Worm (Caenorhabditis elegans) whole organism, L1 larva: ENCODE data around the gene cpf-1.

Experiments used
- C16A3.4 ChIP-seq: fragments of 150-350 bp; optimal IDR thresholded peaks from 2 replicates; lab custom pipeline; 2014; ENCODE audit warnings: missing biosample characterization, missing genetic modification characterization
- F16B12.6 ChIP-seq: fragments of 150-350 bp; optimal IDR thresholded peaks from 2 replicates; lab custom pipeline; 2014; ENCODE audit warnings: missing biosample characterization, missing genetic modification characterization
- Y116A8C.19 ChIP-seq: sonication (generic microtip); optimal IDR thresholded peaks from 2 replicates; lab custom pipeline; 2016; ENCODE audit warnings: missing compliant biosample characterization, missing genetic modification characterization, borderline replicate concordance
- aha-1 ChIP-seq: fragments of 150-350 bp; optimal IDR thresholded peaks from 2 replicates; lab custom pipeline; 2014; ENCODE audit warnings: missing biosample characterization, missing genetic modification characterization
- aly-2 ChIP-seq: fragments of 150-350 bp; optimal IDR thresholded peaks from 2 replicates; lab custom pipeline; 2014; ENCODE audit warnings: missing biosample characterization, missing genetic modification characterization
- blmp-1 ChIP-seq: fragments of 150-350 bp; optimal IDR thresholded peaks from 2 replicates; lab custom pipeline; 2014; ENCODE audit warnings: missing biosample characterization, missing genetic modification characterization
- ceh-8 ChIP-seq: fragments of 200-800 bp; sonication (Bioruptor generic); optimal IDR thresholded peaks from 2 replicates; lab custom pipeline; 2018; ENCODE audit warnings: mild to moderate bottlenecking, missing genetic modification characterization, moderate library complexity, missing compliant biosample characterization
- ceh-82 ChIP-seq, 3 experiments: fragments of 150-350 bp in 1 of 3; sonication (generic microtip) in 2 of 3; optimal IDR thresholded peaks; 2 replicates each; lab custom pipeline; 2014 to 2017; ENCODE audit warnings: missing biosample characterization in 3 of 3, missing genetic modification characterization in 3 of 3
- ces-1 ChIP-seq: fragments of 150-350 bp; optimal IDR thresholded peaks from 2 replicates; lab custom pipeline; 2014; ENCODE audit warnings: missing biosample characterization, missing genetic modification reagents, missing genetic modification characterization
- dpl-1 ChIP-seq, 3 experiments: fragments of 150-350 bp in 2 of 3; sonication (generic microtip) in 1 of 3; optimal IDR thresholded peaks; 2 replicates each; lab custom pipeline; 2014 to 2017; ENCODE audit warnings: missing biosample characterization in 3 of 3, missing genetic modification characterization in 3 of 3, missing genetic modification reagents in 3 of 3
- efl-1 ChIP-seq, 4 experiments: fragments of 150-350 bp; optimal IDR thresholded peaks in 3 of 4; peaks in 1 of 4; 1 replicate in 1 of 4; 2 replicates in 3 of 4; lab custom pipeline; 2014; ENCODE audit warnings: missing biosample characterization in 2 of 4, missing genetic modification characterization in 2 of 4, missing genetic modification reagents in 2 of 4
- efl-3 ChIP-seq: fragments of 200-800 bp; sonication (Bioruptor generic); optimal IDR thresholded peaks from 2 replicates; lab custom pipeline; 2018; ENCODE audit warnings: mild to moderate bottlenecking, missing genetic modification characterization, missing compliant biosample characterization
- egl-27 ChIP-seq, 2 experiments: fragments of 150-350 bp in 1 of 2; sonication (generic microtip); optimal IDR thresholded peaks; 3 replicates each; lab custom pipeline; 2017 to 2018; ENCODE audit warnings: missing biosample characterization in 2 of 2, missing genetic modification characterization in 2 of 2, missing genetic modification reagents in 2 of 2
- elt-2 ChIP-seq: sonication (generic microtip); optimal IDR thresholded peaks from 2 replicates; lab custom pipeline; 2016; ENCODE audit warnings: missing genetic modification characterization, mild to moderate bottlenecking, inconsistent platforms, missing compliant biosample characterization, missing genetic modification reagents
- elt-3 ChIP-seq, 6 experiments: fragments of 150-350 bp in 1 of 6; sonication (generic microtip); optimal IDR thresholded peaks; 2 replicates each; lab custom pipeline; 2017 to 2018; ENCODE audit warnings: missing biosample characterization in 6 of 6, missing genetic modification characterization in 6 of 6, inconsistent platforms in 1 of 6
- fkh-4 ChIP-seq: sonication (generic microtip); optimal IDR thresholded peaks from 2 replicates; lab custom pipeline; 2016; ENCODE audit warnings: missing compliant biosample characterization, missing genetic modification characterization, borderline replicate concordance
- fos-1 ChIP-seq: fragments of 150-350 bp; optimal IDR thresholded peaks from 2 replicates; lab custom pipeline; 2014; ENCODE audit warnings: missing biosample characterization, missing genetic modification characterization
- hlh-4 ChIP-seq: sonication (generic microtip); optimal IDR thresholded peaks from 2 replicates; lab custom pipeline; 2016; ENCODE audit warnings: mild to moderate bottlenecking, missing genetic modification characterization, missing compliant biosample characterization
- hpl-2 ChIP-seq: fragments of 150-350 bp; optimal IDR thresholded peaks from 2 replicates; lab custom pipeline; 2014; ENCODE audit warnings: missing biosample characterization, missing genetic modification reagents, missing genetic modification characterization
- irx-1 ChIP-seq: sonication (generic microtip); optimal IDR thresholded peaks from 2 replicates; lab custom pipeline; 2016; ENCODE audit warnings: missing genetic modification characterization, missing compliant biosample characterization
- lin-13 ChIP-seq: fragments of 150-350 bp; optimal IDR thresholded peaks from 2 replicates; lab custom pipeline; 2014; ENCODE audit warnings: missing biosample characterization, missing genetic modification reagents, missing genetic modification characterization
- lin-14 ChIP-seq: fragments of 200-800 bp; sonication (Bioruptor generic); optimal IDR thresholded peaks from 2 replicates; lab custom pipeline; 2018; ENCODE audit warnings: mild to moderate bottlenecking, missing genetic modification characterization, moderate library complexity, missing compliant biosample characterization
- lin-35 ChIP-seq, 2 experiments: fragments of 150-350 bp; optimal IDR thresholded peaks; 2 replicates each; lab custom pipeline; 2014; ENCODE audit warnings: missing biosample characterization in 2 of 2, missing genetic modification characterization in 2 of 2, missing genetic modification reagents in 2 of 2
- lin-39 ChIP-seq: fragments of 150-350 bp; optimal IDR thresholded peaks from 2 replicates; lab custom pipeline; 2014; ENCODE audit warnings: missing biosample characterization, missing genetic modification reagents, missing genetic modification characterization
- lir-3 ChIP-seq: sonication (generic microtip); optimal IDR thresholded peaks from 2 replicates; lab custom pipeline; 2016; ENCODE audit warnings: mild to moderate bottlenecking, missing genetic modification characterization, moderate library complexity, missing compliant biosample characterization; ENCODE audit not compliant: poor library complexity
- lsy-2 ChIP-seq, 2 experiments: fragments of 150-350 bp; optimal IDR thresholded peaks; 2 replicates each; lab custom pipeline; 2014; ENCODE audit warnings: missing biosample characterization in 2 of 2, missing genetic modification characterization in 2 of 2
- mab-9 ChIP-seq: fragments of 200-800 bp; sonication (Bioruptor generic); IDR thresholded peaks from 2 replicates; pipeline ENCODE4 v1.3.6; 2022; ENCODE audit warnings: missing genetic modification reagents, missing genetic modification characterization, missing compliant biosample characterization
- mef-2 ChIP-seq: fragments of 150-350 bp; optimal IDR thresholded peaks from 2 replicates; lab custom pipeline; 2014; ENCODE audit warnings: missing biosample characterization, missing genetic modification characterization
- mep-1 ChIP-seq: fragments of 150-350 bp; optimal IDR thresholded peaks from 2 replicates; lab custom pipeline; 2014; ENCODE audit warnings: missing biosample characterization, missing genetic modification characterization
- nhr-20 ChIP-seq: sonication (generic microtip); optimal IDR thresholded peaks from 2 replicates; lab custom pipeline; 2016; ENCODE audit warnings: mild to moderate bottlenecking, missing genetic modification characterization, missing compliant biosample characterization
- nhr-237 ChIP-seq: fragments of 150-350 bp; optimal IDR thresholded peaks from 2 replicates; lab custom pipeline; 2014; ENCODE audit warnings: missing biosample characterization, missing genetic modification characterization
- nhr-71 ChIP-seq: sonication (generic microtip); optimal IDR thresholded peaks from 2 replicates; lab custom pipeline; 2016; ENCODE audit warnings: mild to moderate bottlenecking, missing genetic modification characterization, moderate library complexity, missing compliant biosample characterization
- nhr-76 ChIP-seq: sonication (generic microtip); optimal IDR thresholded peaks from 2 replicates; lab custom pipeline; 2017; ENCODE audit warnings: missing biosample characterization, missing genetic modification characterization
- nhr-77 ChIP-seq: fragments of 150-350 bp; optimal IDR thresholded peaks from 2 replicates; lab custom pipeline; 2014; ENCODE audit warnings: missing biosample characterization, missing genetic modification characterization
- pax-3 ChIP-seq: fragments of 200-800 bp; sonication (Bioruptor generic); optimal IDR thresholded peaks from 2 replicates; lab custom pipeline; 2018; ENCODE audit warnings: mild to moderate bottlenecking, missing genetic modification characterization, moderate library complexity, missing compliant biosample characterization
- pqm-1 ChIP-seq: sonication (generic microtip); optimal IDR thresholded peaks from 3 replicates; lab custom pipeline; 2017; ENCODE audit warnings: missing biosample characterization, missing genetic modification characterization
- snpc-4 ChIP-seq: fragments of 150-350 bp; optimal IDR thresholded peaks from 2 replicates; lab custom pipeline; 2014; ENCODE audit warnings: missing biosample characterization, missing genetic modification characterization
- snu-23 ChIP-seq: sonication (generic microtip); optimal IDR thresholded peaks from 2 replicates; lab custom pipeline; 2016; ENCODE audit warnings: missing genetic modification characterization, missing compliant biosample characterization
- sptf-1 ChIP-seq: fragments of 150-350 bp; optimal IDR thresholded peaks from 2 replicates; lab custom pipeline; 2014; ENCODE audit warnings: missing biosample characterization, missing genetic modification characterization
- xbp-1 ChIP-seq: sonication (generic microtip); optimal IDR thresholded peaks from 2 replicates; lab custom pipeline; 2016; ENCODE audit warnings: missing genetic modification characterization, missing compliant biosample characterization

The cpf-1 gene

ce11 chrII:8581700-8582099 lies 20.5 kb downstream of the cpf-1 start, which contains the start of gene arl-1:
Gene arl-1 (plus strand): TSS chrII:8582000.
- TF ChIP-seq ces-1 (GFP tag; lab: Kevin White, UChicago) (no peak), mab-9 (GFP tag; lab: Robert Waterston, UW) (no peak), ceh-82 (tag; optimal IDR thresholded peaks at IDR 0.05; lab: Kevin White, UChicago) (no peak), lin-35 (GFP tag; optimal IDR thresholded peaks at IDR 0.05; lab: Kevin White, UChicago) (no peak), lin-39 (tag; lab: Kevin White, UChicago) (no peak), nhr-77 (tag; lab: Kevin White, UChicago) (no peak), irx-1 (no peak), egl-27 (tag; optimal IDR thresholded peaks at IDR 0.05; lab: Kevin White, UChicago) (no peak), aly-2 (no peak), mef-2 (tag; lab: Kevin White, UChicago) (no peak), sptf-1 (tag; lab: Kevin White, UChicago) (no peak), efl-3 (no peak), lir-3 (tag; lab: Kevin White, UChicago) (no peak), lin-14 (GFP tag; lab: Kevin White, UChicago) (no peak), elt-2 (tag; lab: Kevin White, UChicago) (no peak), nhr-20 (no peak), hpl-2 (GFP tag; lab: Kevin White, UChicago) (no peak), pax-3 (tag; lab: Kevin White, UChicago) (no peak)

DNA sequence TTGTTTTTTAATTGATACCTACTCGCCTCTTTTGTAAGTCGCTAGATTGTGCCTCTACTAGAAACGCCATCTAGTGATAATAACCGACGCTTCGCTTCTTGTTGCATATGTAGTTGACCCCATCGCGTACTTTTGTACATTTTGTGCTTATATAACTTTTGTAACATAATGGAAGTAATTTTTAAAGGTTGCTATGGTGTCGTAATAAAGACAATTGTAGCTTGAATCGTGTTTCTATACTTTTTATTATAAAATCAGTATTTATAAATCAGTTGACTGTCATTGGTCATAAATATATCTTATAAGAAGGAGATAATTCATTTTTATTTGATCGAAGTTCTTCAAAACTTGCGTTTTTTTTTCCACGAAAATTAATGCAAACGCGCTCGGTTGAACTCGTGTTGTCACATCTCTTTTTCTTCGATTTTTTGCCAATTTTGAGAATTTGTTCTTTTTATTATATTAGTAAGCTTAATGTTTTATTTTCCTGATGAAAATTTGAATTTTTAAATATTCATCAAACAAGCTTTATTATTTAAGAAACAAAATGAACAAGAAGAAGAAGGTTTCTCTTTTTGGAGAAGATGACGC lies 24.6 kb downstream of the cpf-1 start, which contains the start of gene F54C9.9:
F54C9.9 (plus strand) TSS at position 541 of the 591 bp plus-strand sequence.
- peak; percentile 21 to 44 (median 26) for TF ChIP-seq dpl-1 (GFP tag; optimal IDR thresholded peaks at IDR 0.05; lab: Kevin White, UChicago)
- no peak for TF ChIP-seq aha-1 (tag; lab: Kevin White, UChicago)
- TF ChIP-seq snu-23 (GFP tag; lab: Kevin White, UChicago), result peak; percentile 10
- peak in 1 of 2 experiments; percentile 66 for TF ChIP-seq lsy-2 (tag; optimal IDR thresholded peaks at IDR 0.05; lab: Kevin White, UChicago)
- TF ChIP-seq snpc-4 (tag; lab: Kevin White, UChicago), result no peak
- TF ChIP-seq fos-1 (tag; lab: Kevin White, UChicago), result no peak
- TF ChIP-seq efl-1 (optimal IDR thresholded peaks at IDR 0.05; lab: Kevin White, UChicago), result peak; percentile 7 to 32
- peak; percentile 29 to 87 for TF ChIP-seq efl-1 (GFP tag; optimal IDR thresholded peaks at IDR 0.05 in 1 of 2; lab: Kevin White, UChicago)
- no peak for TF ChIP-seq nhr-237 (tag; lab: Kevin White, UChicago)
- no peak for TF ChIP-seq pqm-1 (tag; lab: Kevin White, UChicago)
- TF ChIP-seq nhr-71, result peak; percentile 7
- peak; percentile 1 for TF ChIP-seq F16B12.6
- peak; percentile 30 for TF ChIP-seq lin-14 (GFP tag; lab: Kevin White, UChicago)
- no peak for TF ChIP-seq Y116A8C.19
- TF ChIP-seq blmp-1 (tag; lab: Kevin White, UChicago), result peak; percentile 49
- no peak for TF ChIP-seq ceh-8
- TF ChIP-seq lin-35 (GFP tag; optimal IDR thresholded peaks at IDR 0.05; lab: Kevin White, UChicago), result peak; percentile 5 to 64
- TF ChIP-seq C16A3.4, result peak; percentile 33

- TF ChIP-seq fkh-4 (no peak), egl-27 (tag; optimal IDR thresholded peaks at IDR 0.05; lab: Kevin White, UChicago) (no peak), lin-13 (no peak), elt-2 (tag; lab: Kevin White, UChicago) (no peak), elt-3 (tag; optimal IDR thresholded peaks at IDR 0.05; lab: Kevin White, UChicago) (no peak), mef-2 (tag; lab: Kevin White, UChicago) (no peak), hlh-4 (tag; lab: Kevin White, UChicago) (no peak), nhr-77 (tag; lab: Kevin White, UChicago) (no peak), mep-1 (tag; lab: Kevin White, UChicago) (no peak), xbp-1 (tag; lab: Kevin White, UChicago) (no peak), C16A3.4 (no peak), nhr-76 (tag; lab: Kevin White, UChicago) (no peak), nhr-71 (no peak), nhr-237 (tag; lab: Kevin White, UChicago) (no peak), dpl-1 (GFP tag; optimal IDR thresholded peaks at IDR 0.05; lab: Kevin White, UChicago) (no peak)
These were observed 27.1 kb downstream of the cpf-1 start, which contains the start of gene puf-5 for ce11 chrII:8575184-8575583. Gene puf-5 (plus strand): TSS chrII:8575541.
